Worm (Caenorhabditis elegans) whole organism, mixed stage, embryonic: ENCODE measurements around the gene C06A1.6.

Source experiments
- bed-3 ChIP-seq: fragments of 200-800 bp; sonication (Bioruptor generic); optimal IDR thresholded peaks from 3 replicates; lab custom pipeline; 2018; ENCODE audit warnings: mild to moderate bottlenecking, missing genetic modification characterization, moderate library complexity, missing compliant biosample characterization
- ceh-43 ChIP-seq: fragments of 200-800 bp; sonication (Bioruptor generic); optimal IDR thresholded peaks from 2 replicates; lab custom pipeline; 2018; ENCODE audit warnings: mild to moderate bottlenecking, missing genetic modification characterization, moderate library complexity, missing compliant biosample characterization
- cnd-1 ChIP-seq: fragments of 200-800 bp; sonication (Bioruptor generic); optimal IDR thresholded peaks from 2 replicates; lab custom pipeline; 2018; ENCODE audit warnings: mild to moderate bottlenecking, missing genetic modification characterization, missing compliant biosample characterization
- elt-3 ChIP-seq: fragments of 150-350 bp; optimal IDR thresholded peaks from 2 replicates; lab custom pipeline; 2014; ENCODE audit warnings: missing biosample characterization, missing genetic modification characterization
- lin-13 ChIP-seq: fragments of 150-350 bp; optimal IDR thresholded peaks from 2 replicates; lab custom pipeline; 2014; ENCODE audit warnings: missing biosample characterization, missing genetic modification characterization
- nhr-28 ChIP-seq: fragments of 150-350 bp; optimal IDR thresholded peaks from 2 replicates; lab custom pipeline; 2014; ENCODE audit warnings: missing biosample characterization, missing genetic modification characterization
- nhr-76 ChIP-seq: sonication (generic microtip); optimal IDR thresholded peaks from 2 replicates; lab custom pipeline; 2017; ENCODE audit warnings: missing biosample characterization, missing genetic modification characterization
- pha-4 ChIP-seq: fragments of 150-350 bp; optimal IDR thresholded peaks from 2 replicates; lab custom pipeline; 2018; ENCODE audit warnings: missing biosample characterization, missing genetic modification reagents, missing genetic modification characterization
- sem-2 ChIP-seq: fragments of 200-800 bp; sonication (Bioruptor generic); optimal IDR thresholded peaks from 2 replicates; lab custom pipeline; 2018; ENCODE audit warnings: mild to moderate bottlenecking, missing genetic modification characterization, missing compliant biosample characterization
- unc-62 ChIP-seq: fragments of 150-350 bp; optimal IDR thresholded peaks from 2 replicates; lab custom pipeline; 2014; ENCODE audit warnings: missing biosample characterization, missing genetic modification reagents, missing genetic modification characterization
- ztf-11 ChIP-seq: fragments of 150-350 bp; optimal IDR thresholded peaks from 2 replicates; lab custom pipeline; 2014; ENCODE audit warnings: missing biosample characterization, missing genetic modification characterization

DNA sequence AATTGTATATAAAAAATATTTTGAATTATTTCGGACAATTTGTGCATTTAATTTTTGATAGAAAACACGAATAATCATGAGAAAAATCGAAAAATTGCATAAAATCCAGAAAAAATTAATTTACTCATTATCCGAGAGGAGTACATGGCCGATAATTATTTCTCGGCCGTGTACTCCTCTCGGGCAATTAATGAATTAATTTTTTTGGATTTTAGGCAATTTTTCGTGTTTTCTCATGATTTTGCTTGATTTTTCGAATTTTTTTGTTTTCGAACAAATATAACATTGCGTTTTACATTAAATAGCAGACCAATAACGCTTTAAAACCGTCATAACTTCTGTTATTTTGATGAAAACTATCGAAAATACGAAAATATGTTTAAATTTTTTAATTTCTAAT lies 26.5 kb downstream of the C06A1.6 start:
- TF ChIP-seq unc-62 (GFP tag; lab: Kevin White, UChicago) (no peak), ztf-11 (tag; lab: Kevin White, UChicago) (no peak), elt-3 (no peak), pha-4 (tag; lab: Kevin White, UChicago) (no peak), lin-13 (tag; lab: Kevin White, UChicago) (no peak), sem-2 (GFP tag; lab: Kevin White, UChicago) (no peak), nhr-28 (no peak), ceh-43 (GFP tag; lab: Kevin White, UChicago) (no peak), nhr-76 (tag; lab: Kevin White, UChicago) (no peak), cnd-1 (tag; lab: Kevin White, UChicago) (no peak), bed-3 (GFP tag; lab: Kevin White, UChicago) (no peak)
